Fruit fly (Drosophila melanogaster): ENCODE measurements around the gene MICU1.

The MICU1 gene

DNA sequence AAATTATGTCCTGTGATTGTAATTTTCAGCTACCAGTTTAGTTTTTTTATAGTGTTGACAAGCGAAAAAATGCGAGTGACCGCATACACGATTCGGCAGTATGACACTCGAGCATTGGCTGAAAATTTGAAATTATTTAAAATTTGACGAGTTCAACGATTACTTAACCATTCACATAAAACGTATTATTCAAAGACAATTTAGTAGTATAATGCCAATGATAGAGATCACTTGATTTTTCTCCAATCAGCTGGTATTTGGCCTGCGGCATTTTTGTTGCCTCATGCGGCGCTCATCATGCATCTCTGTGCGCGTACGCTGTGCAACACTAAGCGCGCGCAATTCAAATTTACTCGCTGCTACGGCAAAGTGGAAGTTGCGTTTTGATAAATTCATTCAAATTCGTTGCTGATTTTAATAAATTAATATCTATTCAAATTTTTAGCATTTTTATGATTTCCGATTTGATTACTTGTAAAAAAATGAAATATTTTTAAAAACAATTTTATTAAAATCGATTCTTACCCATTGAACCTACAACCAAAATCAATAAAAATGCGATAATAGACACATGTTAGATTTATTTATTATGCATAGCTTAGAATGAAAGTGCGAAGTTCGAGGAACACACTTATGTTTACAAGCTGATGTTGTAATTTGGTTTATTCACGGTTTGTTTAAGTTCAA is 12.5 kb downstream of the MICU1 start, which contains the start of gene CG4497:
TSS of gene CG4497 (minus strand) at position 238 of the 687 bp plus-strand sequence.
- peak; percentile 91 to 96 for TF ChIP-seq Hr51 (GFP tag; optimal IDR thresholded peaks at IDR 0.05)
- TF ChIP-seq CG2889 (GFP tag; IDR thresholded peaks at IDR 0.05): peak; percentile 92
- TF ChIP-seq Med (GFP tag): peak; percentile 99
- TF ChIP-seq jigr1 (GFP tag; IDR thresholded peaks at IDR 0.05): peak; percentile 91
- peak; percentile 48 for TF ChIP-seq CG12219 (GFP tag; optimal IDR thresholded peaks at IDR 0.05)
- TF ChIP-seq CG7963 (GFP tag; IDR thresholded peaks at IDR 0.05; ENCODE audit: partially characterized antibody): peak; percentile 79; the same call in 2 of the 3 replicates
- TF ChIP-seq scrt (GFP tag; optimal IDR thresholded peaks at IDR 0.05): peak; percentile 54
- TF ChIP-seq CG11696 (GFP tag; IDR thresholded peaks at IDR 0.05): peak; percentile 51; the same call in 1 of the 2 replicates
- TF ChIP-seq CG31441 (GFP tag; IDR thresholded peaks at IDR 0.05): peak; percentile 81
- TF ChIP-seq CG7556 (GFP tag; optimal IDR thresholded peaks at IDR 0.05): peak; percentile 85
- TF ChIP-seq chif (GFP tag; optimal IDR thresholded peaks at IDR 0.05): peak; percentile 94 to 95
- TF ChIP-seq CG34422 (GFP tag; IDR thresholded peaks at IDR 0.05): peak; percentile 95
- peak; percentile 88 for TF ChIP-seq CG7357 (GFP tag; IDR thresholded peaks at IDR 0.05)
- TF ChIP-seq Poxn (GFP tag; IDR thresholded peaks at IDR 0.05): peak; percentile 82
- TF ChIP-seq jumu (GFP tag; optimal IDR thresholded peaks at IDR 0.05): peak; percentile 95
- TF ChIP-seq E2f2 (GFP tag; IDR thresholded peaks at IDR 0.05): peak; percentile 97
- TF ChIP-seq esg (GFP tag; conservative IDR thresholded peaks at IDR 0.05): peak; percentile 95
- TF ChIP-seq CG34376 (GFP tag; optimal IDR thresholded peaks at IDR 0.05): peak; percentile 86
- peak; percentile 75 for TF ChIP-seq Ravus (GFP tag; IDR thresholded peaks at IDR 0.05)
- peak; percentile 81 for TF ChIP-seq CG31388 (GFP tag; optimal IDR thresholded peaks at IDR 0.05)
- TF ChIP-seq CG12236 (GFP tag; optimal IDR thresholded peaks at IDR 0.05): peak; percentile 80
- TF ChIP-seq CG3163 (GFP tag; optimal IDR thresholded peaks at IDR 0.05): peak; percentile 85
- TF ChIP-seq CG15479 (GFP tag; optimal IDR thresholded peaks at IDR 0.05): peak; percentile 33
- peak; percentile 91 for TF ChIP-seq CG11247 (GFP tag; IDR thresholded peaks at IDR 0.05)
- peak; percentile 98 for TF ChIP-seq CG13424 (tag; optimal IDR thresholded peaks at IDR 0.05)
- TF ChIP-seq CG13894 (tag; optimal IDR thresholded peaks at IDR 0.05): peak; percentile 73
- peak; percentile 16 for TF ChIP-seq kah (GFP tag; optimal IDR thresholded peaks at IDR 0.05)
- peak; percentile 84 for TF ChIP-seq CG14667 (GFP tag; IDR thresholded peaks at IDR 0.05)
- no peak for TF ChIP-seq corto (GFP tag; optimal IDR thresholded peaks at IDR 0.05)
- TF ChIP-seq chinmo (GFP tag; IDR thresholded peaks at IDR 0.05; ENCODE audit: partially characterized antibody): no peak
- peak; percentile 88 for TF ChIP-seq hb (GFP tag; IDR thresholded peaks at IDR 0.05; ENCODE audit: partially characterized antibody)
- TF ChIP-seq CG7786 (GFP tag; optimal IDR thresholded peaks at IDR 0.05): peak; percentile 97
- TF ChIP-seq CG10274 (GFP tag; optimal IDR thresholded peaks at IDR 0.05): peak; percentile 47
- peak; percentile 54 for TF ChIP-seq unc-4 (GFP tag; IDR thresholded peaks at IDR 0.05; ENCODE audit: partially characterized antibody)
- peak; percentile 94 for TF ChIP-seq ems (GFP tag; optimal IDR thresholded peaks at IDR 0.05)
- peak; percentile 64 for TF ChIP-seq CG3995 (GFP tag; optimal IDR thresholded peaks at IDR 0.05)
- peak; percentile 34 for TF ChIP-seq CG15073 (GFP tag; optimal IDR thresholded peaks at IDR 0.05)
- no peak for TF ChIP-seq sc (optimal IDR thresholded peaks at IDR 0.05)
- TF ChIP-seq sc (GFP tag; optimal IDR thresholded peaks at IDR 0.05): peak; percentile 73
- TF ChIP-seq CG8944 (GFP tag; optimal IDR thresholded peaks at IDR 0.05): peak; percentile 96
- TF ChIP-seq CG6175 (GFP tag; IDR thresholded peaks at IDR 0.05): peak; percentile 82
- peak; percentile 88 for TF ChIP-seq NC2α (GFP tag; optimal IDR thresholded peaks at IDR 0.05)
- peak; percentile 70 for TF ChIP-seq sna (GFP tag; IDR thresholded peaks at IDR 0.05; ENCODE audit: partially characterized antibody)
- no peak for TF ChIP-seq mld (GFP tag; IDR thresholded peaks at IDR 0.05; ENCODE audit: partially characterized antibody)
- peak; percentile 71 for TF ChIP-seq cato (GFP tag; optimal IDR thresholded peaks at IDR 0.05; ENCODE audit: borderline replicate concordance)
- peak; percentile 97 for TF ChIP-seq CG18764 (GFP tag; optimal IDR thresholded peaks at IDR 0.05)
- peak; percentile 90 for TF ChIP-seq disco-r (GFP tag; optimal IDR thresholded peaks at IDR 0.05)
- TF ChIP-seq CG5180 (GFP tag; optimal IDR thresholded peaks at IDR 0.05): peak; percentile 39
- TF ChIP-seq CG10431 (GFP tag; optimal IDR thresholded peaks at IDR 0.05): peak; percentile 59
